Fruit fly (Drosophila melanogaster) S2 (cell line): ENCODE results near the gene RpL34b.

Experiments used
- CG8478 ChIP-seq: fragments of >200 bp; optimal IDR thresholded peaks from 2 replicates; lab custom pipeline; 2018
- CTCF ChIP-seq, 2 experiments: fragments of >200 bp; optimal IDR thresholded peaks; 2 replicates each; lab custom pipeline; 2018

- no peak for TF ChIP-seq CTCF (optimal IDR thresholded peaks at IDR 0.05; lab: Kevin White, UChicago)
- TF ChIP-seq CG8478 (lab: Kevin White, UChicago): no peak
Observed at dm6 chr3R:9441134-9441533, 40.1 kb upstream of the RpL34b start.
